Fruit fly (Drosophila melanogaster) whole organism, embryonic: ENCODE measurements around the gene CG3165.

Experiments
- CG11398 ChIP-seq: fragments of 200-800 bp; sonication (Bioruptor generic); optimal IDR thresholded peaks from 2 replicates; lab custom pipeline; 2016; ENCODE audit warnings: missing biosample characterization, missing genetic modification characterization
- CG12071 ChIP-seq: fragments of 200-800 bp; sonication (Bioruptor generic); optimal IDR thresholded peaks from 3 replicates; lab custom pipeline; 2018; ENCODE audit warnings: missing biosample characterization, mild to moderate bottlenecking, missing genetic modification characterization
- CG12769 ChIP-seq: fragments of 200-800 bp; sonication (Bioruptor generic); optimal IDR thresholded peaks from 2 replicates; lab custom pipeline; 2019; ENCODE audit warnings: missing biosample characterization, mild to moderate bottlenecking, missing genetic modification characterization, moderate library complexity
- CG13624 ChIP-seq: fragments of 200-800 bp; sonication (Bioruptor generic); optimal IDR thresholded peaks from 2 replicates; lab custom pipeline; 2016; ENCODE audit warnings: missing biosample characterization, missing genetic modification characterization
- CG14667 ChIP-seq: fragments of 200-800 bp; sonication (Bioruptor generic); IDR thresholded peaks from 2 replicates; pipeline ENCODE4 v1.3.6; 2022; ENCODE audit warnings: missing biosample characterization, missing genetic modification characterization
- CG16813 ChIP-seq: fragments of 200-800 bp; sonication (Bioruptor generic); IDR thresholded peaks from 3 replicates; pipeline ENCODE4 v1.3.6; 2022; ENCODE audit warnings: missing biosample characterization, missing genetic modification characterization; ENCODE audit not compliant: partially characterized antibody
- CG17359 ChIP-seq: fragments of 200-800 bp; sonication (Bioruptor generic); optimal IDR thresholded peaks from 3 replicates; lab custom pipeline; 2018; ENCODE audit warnings: missing biosample characterization, mild to moderate bottlenecking, missing genetic modification characterization, moderate library complexity
- CG18619 ChIP-seq: fragments of 200-800 bp; sonication (Bioruptor generic); optimal IDR thresholded peaks from 3 replicates; lab custom pipeline; 2017; ENCODE audit warnings: missing biosample characterization, mild to moderate bottlenecking, missing genetic modification characterization
- CG2129 ChIP-seq: fragments of 200-800 bp; sonication (Bioruptor generic); IDR thresholded peaks from 2 replicates; pipeline ENCODE4 v1.3.6; 2022; ENCODE audit warnings: missing biosample characterization, missing genetic modification characterization; ENCODE audit not compliant: partially characterized antibody
- CG3065 ChIP-seq: fragments of 200-800 bp; sonication (Bioruptor generic); optimal IDR thresholded peaks from 2 replicates; lab custom pipeline; 2016; ENCODE audit warnings: missing biosample characterization, missing genetic modification characterization
- CG3407 ChIP-seq: fragments of 200-800 bp; sonication (Bioruptor generic); optimal IDR thresholded peaks from 2 replicates; lab custom pipeline; 2018; ENCODE audit warnings: missing biosample characterization, mild to moderate bottlenecking, missing genetic modification characterization
- CG34376 ChIP-seq: fragments of 200-800 bp; sonication (Bioruptor generic); optimal IDR thresholded peaks from 2 replicates; lab custom pipeline; 2018; ENCODE audit warnings: missing biosample characterization, mild to moderate bottlenecking, missing genetic modification characterization
- CG4617 ChIP-seq: fragments of 200-800 bp; sonication (Bioruptor generic); optimal IDR thresholded peaks from 3 replicates; lab custom pipeline; 2016; ENCODE audit warnings: missing biosample characterization, missing genetic modification characterization, borderline replicate concordance
- CG4730 ChIP-seq: fragments of 200-800 bp; sonication (Bioruptor generic); IDR thresholded peaks from 2 replicates; pipeline ENCODE4 v1.3.6; 2022; ENCODE audit warnings: missing biosample characterization, missing genetic modification characterization
- CG4854 ChIP-seq: fragments of 200-800 bp; sonication (Bioruptor generic); optimal IDR thresholded peaks from 2 replicates; lab custom pipeline; 2016; ENCODE audit warnings: missing biosample characterization, missing genetic modification characterization, inconsistent platforms
- CG5180 ChIP-seq: fragments of 200-800 bp; sonication (Bioruptor generic); optimal IDR thresholded peaks from 3 replicates; lab custom pipeline; 2017; ENCODE audit warnings: missing biosample characterization, missing genetic modification characterization, mild to moderate bottlenecking, moderate library complexity, missing genetic modification reagents
- CG7372 ChIP-seq: fragments of 200-800 bp; sonication (Bioruptor generic); IDR thresholded peaks from 2 replicates; pipeline ENCODE4 v1.3.6; 2022; ENCODE audit warnings: missing biosample characterization, missing genetic modification characterization
- CG8765 ChIP-seq: fragments of 200-800 bp; sonication (Bioruptor generic); IDR thresholded peaks from 2 replicates; pipeline ENCODE4 v1.3.6; 2022; ENCODE audit warnings: missing biosample characterization, missing genetic modification characterization
- Fer2 ChIP-seq: fragments of 200-800 bp; sonication (Bioruptor generic); optimal IDR thresholded peaks from 2 replicates; lab custom pipeline; 2018; ENCODE audit warnings: missing biosample characterization, mild to moderate bottlenecking, missing genetic modification characterization, moderate library complexity
- HLH54F ChIP-seq: fragments of 200-800 bp; sonication (Bioruptor generic); optimal IDR thresholded peaks from 3 replicates; lab custom pipeline; 2016; ENCODE audit warnings: missing biosample characterization, missing genetic modification characterization
- Mad ChIP-seq: fragments of 200-800 bp; sonication (Bioruptor generic); optimal IDR thresholded peaks from 2 replicates; lab custom pipeline; 2016; ENCODE audit warnings: missing biosample characterization, missing genetic modification characterization
- Nf-YC ChIP-seq: fragments of 200-800 bp; optimal IDR thresholded peaks from 3 replicates; lab custom pipeline; 2019; ENCODE audit warnings: missing biosample characterization, mild to moderate bottlenecking, missing genetic modification characterization, moderate library complexity
- NfI ChIP-seq: fragments of 200-800 bp; sonication (Bioruptor generic); optimal IDR thresholded peaks from 3 replicates; lab custom pipeline; 2018; ENCODE audit warnings: missing biosample characterization, mild to moderate bottlenecking, missing genetic modification characterization, moderate library complexity
- Opbp ChIP-seq: fragments of 200-800 bp; sonication (Bioruptor generic); IDR thresholded peaks from 3 replicates; pipeline ENCODE4 v1.3.6; 2022; ENCODE audit warnings: missing biosample characterization, missing genetic modification characterization; ENCODE audit not compliant: partially characterized antibody
- Poxn ChIP-seq: fragments of 200-800 bp; sonication (Bioruptor generic); IDR thresholded peaks from 2 replicates; pipeline ENCODE4 v1.3.6; 2022; ENCODE audit warnings: missing biosample characterization, missing genetic modification characterization
- ap ChIP-seq: fragments of 200-800 bp; sonication (Bioruptor generic); IDR thresholded peaks from 2 replicates; pipeline ENCODE4 v1.3.6; 2022; ENCODE audit warnings: missing biosample characterization, missing genetic modification characterization
- chinmo ChIP-seq: fragments of 200-800 bp; sonication (Bioruptor generic); IDR thresholded peaks from 4 replicates; pipeline ENCODE4 v1.3.6; 2022; ENCODE audit warnings: missing biosample characterization, missing genetic modification characterization; ENCODE audit not compliant: partially characterized antibody
- cwo ChIP-seq: fragments of 200-800 bp; sonication (Bioruptor generic); optimal IDR thresholded peaks from 3 replicates; lab custom pipeline; 2017; ENCODE audit warnings: missing biosample characterization, missing genetic modification characterization, mild to moderate bottlenecking, moderate library complexity, missing genetic modification reagents
- disco-r ChIP-seq: fragments of 200-800 bp; sonication (Bioruptor generic); optimal IDR thresholded peaks from 2 replicates; lab custom pipeline; 2016; ENCODE audit warnings: missing biosample characterization, missing genetic modification characterization
- dpn ChIP-seq, 2 experiments: fragments of 200-800 bp; sonication (Bioruptor generic); optimal IDR thresholded peaks; 3 replicates each; lab custom pipeline; 2016; ENCODE audit warnings: missing biosample characterization in 2 of 2, missing genetic modification characterization in 2 of 2
- dysf ChIP-seq: fragments of 200-800 bp; sonication (Bioruptor generic); IDR thresholded peaks from 3 replicates; pipeline ENCODE4 v1.3.6; 2022; ENCODE audit warnings: missing biosample characterization, missing genetic modification characterization
- en ChIP-seq: fragments of 200-800 bp; sonication (Bioruptor generic); optimal IDR thresholded peaks from 2 replicates; lab custom pipeline; 2016; ENCODE audit warnings: missing biosample characterization, missing genetic modification characterization
- esg ChIP-seq: fragments of 200-800 bp; sonication (Bioruptor generic); conservative IDR thresholded peaks from 2 replicates; pipeline ENCODE4 v1.3.6; 2022; ENCODE audit warnings: missing biosample characterization, missing genetic modification characterization
- eyg ChIP-seq: fragments of 200-800 bp; sonication (Bioruptor generic); optimal IDR thresholded peaks from 3 replicates; lab custom pipeline; 2016; ENCODE audit warnings: missing biosample characterization, missing genetic modification characterization
- fd102C ChIP-seq: fragments of 200-800 bp; sonication (Bioruptor generic); optimal IDR thresholded peaks from 2 replicates; lab custom pipeline; 2018; ENCODE audit warnings: missing biosample characterization, mild to moderate bottlenecking, missing genetic modification characterization, moderate library complexity
- ftz-f1 ChIP-seq: fragments of 200-800 bp; sonication (Bioruptor generic); optimal IDR thresholded peaks from 2 replicates; lab custom pipeline; 2016; ENCODE audit warnings: missing biosample characterization, missing genetic modification characterization
- gcm ChIP-seq: fragments of 200-800 bp; sonication (Bioruptor generic); optimal IDR thresholded peaks from 2 replicates; lab custom pipeline; 2019; ENCODE audit warnings: missing biosample characterization, mild to moderate bottlenecking, missing genetic modification characterization, moderate library complexity
- grau ChIP-seq: fragments of 200-800 bp; optimal IDR thresholded peaks from 3 replicates; lab custom pipeline; 2019; ENCODE audit warnings: missing biosample characterization, mild to moderate bottlenecking, missing genetic modification characterization, moderate library complexity
- ham ChIP-seq: fragments of 200-800 bp; sonication (Bioruptor generic); IDR thresholded peaks from 2 replicates; pipeline ENCODE4 v1.3.6; 2022; ENCODE audit warnings: missing biosample characterization, missing genetic modification characterization
- hbn ChIP-seq: fragments of 200-800 bp; sonication (Bioruptor generic); IDR thresholded peaks from 2 replicates; pipeline ENCODE4 v1.3.6; 2022; ENCODE audit warnings: missing biosample characterization, missing genetic modification characterization; ENCODE audit not compliant: partially characterized antibody
- mam ChIP-seq: fragments of 200-800 bp; sonication (Bioruptor generic); optimal IDR thresholded peaks from 3 replicates; lab custom pipeline; 2016; ENCODE audit warnings: missing biosample characterization, missing genetic modification characterization
- org-1 ChIP-seq: fragments of 200-800 bp; sonication (Bioruptor generic); optimal IDR thresholded peaks from 2 replicates; lab custom pipeline; 2017; ENCODE audit warnings: missing biosample characterization, missing genetic modification characterization
- p53 ChIP-seq: fragments of 200-800 bp; sonication (Bioruptor generic); optimal IDR thresholded peaks from 2 replicates; lab custom pipeline; 2016; ENCODE audit warnings: missing biosample characterization, missing genetic modification characterization
- prd ChIP-seq, 3 experiments: fragments of >200 bp in 2 of 3; fragments of 200-800 bp in 1 of 3; sonication (Bioruptor generic) in 1 of 3; optimal IDR thresholded peaks in 2 of 3; IDR thresholded peaks in 1 of 3; 2 replicates in 2 of 3; 3 replicates in 1 of 3; pipeline versions ENCODE4 v1.3.6 to Lab custom; 2017 to 2022; ENCODE audit warnings: missing biosample characterization in 1 of 3, missing genetic modification characterization in 1 of 3
- psq ChIP-seq: fragments of 200-800 bp; sonication (Bioruptor generic); optimal IDR thresholded peaks from 2 replicates; lab custom pipeline; 2017; ENCODE audit warnings: missing biosample characterization, missing genetic modification characterization
- repo ChIP-seq: fragments of 200-800 bp; sonication (Bioruptor generic); optimal IDR thresholded peaks from 2 replicates; lab custom pipeline; 2016; ENCODE audit warnings: missing biosample characterization, missing genetic modification characterization
- sd ChIP-seq: fragments of 200-800 bp; sonication (Bioruptor generic); optimal IDR thresholded peaks from 3 replicates; lab custom pipeline; 2018; ENCODE audit warnings: missing biosample characterization, mild to moderate bottlenecking, missing genetic modification characterization, moderate library complexity
- tup ChIP-seq: fragments of 200-800 bp; sonication (Bioruptor generic); optimal IDR thresholded peaks from 2 replicates; lab custom pipeline; 2016; ENCODE audit warnings: missing biosample characterization, mild to moderate bottlenecking, missing genetic modification characterization, moderate library complexity
- vnd ChIP-seq: fragments of 200-800 bp; sonication (Bioruptor generic); IDR thresholded peaks from 3 replicates; pipeline ENCODE4 v1.3.6; 2022; ENCODE audit warnings: missing biosample characterization, missing genetic modification characterization; ENCODE audit not compliant: partially characterized antibody
- zfh1 ChIP-seq: fragments of 200-800 bp; sonication (Bioruptor generic); IDR thresholded peaks from 3 replicates; pipeline ENCODE4 v1.3.6; 2022; ENCODE audit warnings: missing biosample characterization, missing genetic modification characterization

Gene CG3165

dm6 chr2L:3003399-3003798 is 26.5 kb downstream of the CG3165 start (continued):
- 0 out of 3 replicates have a peak, but pooled peaks have one; percentile 32 for TF ChIP-seq zfh1 (GFP tag; lab: Robert Waterston, UW)
- no peak for TF ChIP-seq hbn (GFP tag; lab: Robert Waterston, UW)
- peak; percentile 50 for TF ChIP-seq gcm
- peak; percentile 57 for TF ChIP-seq grau (tag; lab: Kevin White, UChicago)
- peak; percentile 52 for TF ChIP-seq CG3407 (GFP tag; lab: Kevin White, UChicago)
- TF ChIP-seq prd (optimal IDR thresholded peaks at IDR 0.05; lab: Kevin White, UChicago): no peak
- peak; percentile 47; the same call in 2 of the 3 replicates for TF ChIP-seq prd (GFP tag; IDR thresholded peaks at IDR 0.05; lab: Robert Waterston, UW)
- no peak for TF ChIP-seq CG7372 (GFP tag; lab: Robert Waterston, UW)
- TF ChIP-seq ham (GFP tag; lab: Robert Waterston, UW): no peak
- TF ChIP-seq Fer2 (tag; lab: Kevin White, UChicago): no peak
- no peak for TF ChIP-seq repo (GFP tag; lab: Kevin White, UChicago)
- no peak for TF ChIP-seq fd102C (GFP tag; lab: Kevin White, UChicago)
- peak; percentile 30 for TF ChIP-seq CG12769 (tag; lab: Kevin White, UChicago)
- TF ChIP-seq CG14667: no peak
- TF ChIP-seq en (GFP tag; lab: Kevin White, UChicago): no peak
- TF ChIP-seq p53 (GFP tag; lab: Kevin White, UChicago): no peak
- no peak for TF ChIP-seq psq (GFP tag; lab: Kevin White, UChicago)
- TF ChIP-seq CG2129: no peak
- no peak for TF ChIP-seq Nf-YC (tag; lab: Kevin White, UChicago)
- peak; percentile 8 for TF ChIP-seq org-1
- TF ChIP-seq CG13624 (GFP tag; lab: Kevin White, UChicago): no peak
- no peak for TF ChIP-seq CG16813 (GFP tag; lab: Robert Waterston, UW)
- TF ChIP-seq sd (tag; lab: Kevin White, UChicago): peak; percentile 20
- TF ChIP-seq CG17359: peak; percentile 80
- no peak for TF ChIP-seq CG34376 (GFP tag; lab: Kevin White, UChicago)
- peak; percentile 63; the same call in 2 of the 3 replicates for TF ChIP-seq dysf (GFP tag; lab: Robert Waterston, UW)
- peak; percentile 68 for TF ChIP-seq CG12071
- no peak for TF ChIP-seq chinmo
- TF ChIP-seq Opbp (GFP tag; lab: Robert Waterston, UW): no peak
- no peak for TF ChIP-seq disco-r
- no peak for TF ChIP-seq CG11398 (GFP tag; lab: Kevin White, UChicago)
- TF ChIP-seq CG18619 (GFP tag; lab: Kevin White, UChicago): peak; percentile 13
- TF ChIP-seq Poxn: no peak
- TF ChIP-seq CG5180 (GFP tag; lab: Kevin White, UChicago): peak; percentile 47
- peak; percentile 26 for TF ChIP-seq NfI
- TF ChIP-seq HLH54F (GFP tag; lab: Kevin White, UChicago): no peak
- no peak for TF ChIP-seq CG4730 (GFP tag; lab: Robert Waterston, UW)
- no peak for TF ChIP-seq vnd (GFP tag; lab: Robert Waterston, UW)
- TF ChIP-seq CG8765: no peak
- TF ChIP-seq cwo (GFP tag; lab: Kevin White, UChicago): no peak
- TF ChIP-seq dpn (GFP tag; optimal IDR thresholded peaks at IDR 0.05; lab: Kevin White, UChicago): peak in 1 of 2 experiments; percentile 41
- TF ChIP-seq eyg (GFP tag; lab: Kevin White, UChicago): no peak
- no peak for TF ChIP-seq Mad (GFP tag; lab: Kevin White, UChicago)
- TF ChIP-seq mam (GFP tag; lab: Kevin White, UChicago): no peak
- no peak for TF ChIP-seq CG4854 (GFP tag; lab: Kevin White, UChicago)
- TF ChIP-seq esg (GFP tag; lab: Robert Waterston, UW): peak; percentile 41; the same call in 1 of the 2 replicates
- no peak for TF ChIP-seq ap (GFP tag; lab: Robert Waterston, UW)
- TF ChIP-seq ftz-f1 (GFP tag; lab: Kevin White, UChicago): no peak
- no peak for TF ChIP-seq tup (GFP tag; lab: Kevin White, UChicago)
- no peak for TF ChIP-seq CG3065 (GFP tag; lab: Kevin White, UChicago)
- TF ChIP-seq CG4617: no peak
